Worm (Caenorhabditis elegans) whole organism, late embryonic: ENCODE measurements around the gene nhr-277.

Experiments
- C08G9.2 ChIP-seq: sonication (generic microtip); optimal IDR thresholded peaks from 2 replicates; lab custom pipeline; 2016; ENCODE audit warnings: mild to moderate bottlenecking, missing genetic modification characterization, moderate library complexity, missing compliant biosample characterization
- K09A11.1 ChIP-seq: sonication (generic microtip); optimal IDR thresholded peaks from 2 replicates; lab custom pipeline; 2017; ENCODE audit warnings: antibody characterized with exemption, mild to moderate bottlenecking, missing genetic modification characterization, missing compliant biosample characterization; ENCODE audit not compliant: insufficient read depth
- ama-1 ChIP-seq: fragments of 150-350 bp; optimal IDR thresholded peaks from 2 replicates; lab custom pipeline; 2014
- ceh-30 ChIP-seq: fragments of 150-350 bp; optimal IDR thresholded peaks from 2 replicates; lab custom pipeline; 2014; ENCODE audit warnings: missing biosample characterization, missing genetic modification characterization
- dmd-4 ChIP-seq: sonication (generic microtip); optimal IDR thresholded peaks from 2 replicates; lab custom pipeline; 2016; ENCODE audit warnings: borderline replicate concordance, missing genetic modification characterization, missing compliant biosample characterization
- ets-4 ChIP-seq: sonication (generic microtip); optimal IDR thresholded peaks from 2 replicates; lab custom pipeline; 2016; ENCODE audit warnings: missing genetic modification characterization, missing compliant biosample characterization
- hlh-30 ChIP-seq: sonication (generic microtip); optimal IDR thresholded peaks from 2 replicates; lab custom pipeline; 2017; ENCODE audit warnings: antibody characterized with exemption, missing genetic modification characterization, missing compliant biosample characterization; ENCODE audit not compliant: insufficient read depth
- nfya-1 ChIP-seq: sonication (generic microtip); optimal IDR thresholded peaks from 2 replicates; lab custom pipeline; 2017; ENCODE audit warnings: missing genetic modification characterization, mild to moderate bottlenecking, missing compliant biosample characterization, antibody characterized with exemption, moderate library complexity
- pag-3 ChIP-seq: sonication (generic microtip); optimal IDR thresholded peaks from 2 replicates; lab custom pipeline; 2016; ENCODE audit warnings: missing compliant biosample characterization, missing genetic modification characterization, borderline replicate concordance
- tbx-2 ChIP-seq: sonication (generic microtip); optimal IDR thresholded peaks from 2 replicates; lab custom pipeline; 2016; ENCODE audit warnings: missing genetic modification characterization, missing compliant biosample characterization

DNA sequence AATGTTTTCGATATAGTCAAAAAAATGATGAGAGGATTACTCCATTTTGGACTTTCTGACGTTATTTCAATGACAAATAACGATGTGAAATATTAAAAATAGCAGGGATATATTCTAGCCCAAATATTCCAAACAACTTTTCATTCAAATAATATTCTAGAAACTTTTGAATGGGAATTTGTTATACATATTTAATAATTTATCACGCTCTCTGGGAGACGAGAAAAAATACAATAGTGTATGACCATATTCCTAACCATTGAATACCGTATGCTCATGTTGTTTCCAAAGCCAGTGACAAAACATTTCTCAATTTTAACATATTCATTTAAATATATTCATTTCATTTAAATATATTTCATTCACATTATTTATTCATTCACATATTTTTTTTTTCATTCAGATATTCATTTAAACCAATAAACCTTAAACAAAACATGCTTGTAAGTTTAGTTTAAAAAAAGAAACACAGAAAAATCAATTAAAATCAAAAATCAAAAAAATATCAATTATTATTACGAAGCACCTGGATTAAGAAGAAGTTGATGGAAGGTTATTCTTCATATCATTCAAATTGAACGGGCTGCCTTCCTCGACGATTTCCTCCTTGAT lies 33.1 kb upstream of the nhr-277 start:
- TF ChIP-seq ama-1 (lab: Kevin White, UChicago) (no peak), ets-4 (tag; lab: Kevin White, UChicago) (no peak), tbx-2 (tag; lab: Kevin White, UChicago) (no peak), K09A11.1 (tag; lab: Kevin White, UChicago) (no peak), C08G9.2 (no peak), dmd-4 (tag; lab: Kevin White, UChicago) (no peak), hlh-30 (tag; lab: Kevin White, UChicago) (no peak), ceh-30 (tag; lab: Kevin White, UChicago) (no peak), nfya-1 (tag; lab: Kevin White, UChicago) (no peak), pag-3 (tag; lab: Kevin White, UChicago) (no peak)
